Worm (Caenorhabditis elegans) whole organism, L4 larva: ENCODE results near the gene prx-10.
A peak's percentile ranks its signal among the peaks of the same experiment; 100 is the strongest.

ENCODE experiments used
- D1046.2 ChIP-seq: fragments of 200-800 bp; sonication (Bioruptor generic); IDR thresholded peaks from 2 replicates; pipeline ENCODE4 v1.3.6; 2022; ENCODE audit warnings: missing genetic modification characterization, missing compliant biosample characterization
- F37D6.2 ChIP-seq: sonication (generic microtip); optimal IDR thresholded peaks from 2 replicates; lab custom pipeline; 2016; ENCODE audit warnings: mild to moderate bottlenecking, missing genetic modification characterization, missing compliant biosample characterization
- T20F7.1 ChIP-seq: fragments of 200-800 bp; sonication (Bioruptor generic); optimal IDR thresholded peaks from 2 replicates; lab custom pipeline; 2018; ENCODE audit warnings: mild to moderate bottlenecking, missing genetic modification characterization, missing compliant biosample characterization
- Y105C5A.15 ChIP-seq: fragments of 200-800 bp; sonication (Bioruptor generic); IDR thresholded peaks from 2 replicates; pipeline ENCODE4 v1.3.6; 2022; ENCODE audit warnings: missing genetic modification characterization, missing compliant biosample characterization
- Y5F2A.4 ChIP-seq: fragments of 200-800 bp; sonication (Bioruptor generic); optimal IDR thresholded peaks from 2 replicates; lab custom pipeline; 2018; ENCODE audit warnings: mild to moderate bottlenecking, missing genetic modification characterization, missing compliant biosample characterization
- ama-1 ChIP-seq: fragments of 150-350 bp; optimal IDR thresholded peaks from 2 replicates; lab custom pipeline; 2014; ENCODE audit warnings: inconsistent platforms, mixed read lengths
- ceh-20 ChIP-seq: fragments of 200-800 bp; sonication (Bioruptor generic); IDR thresholded peaks from 2 replicates; pipeline ENCODE4 v1.3.6; 2022; ENCODE audit warnings: missing genetic modification reagents, missing genetic modification characterization, missing compliant biosample characterization
- ceh-44 ChIP-seq: fragments of 200-800 bp; sonication (Bioruptor generic); IDR thresholded peaks from 2 replicates; pipeline ENCODE4 v1.3.6; 2022; ENCODE audit warnings: missing genetic modification reagents, missing genetic modification characterization, missing compliant biosample characterization
- ceh-82 ChIP-seq: sonication (generic microtip); optimal IDR thresholded peaks from 2 replicates; lab custom pipeline; 2017; ENCODE audit warnings: missing biosample characterization, missing genetic modification characterization
- ces-1 ChIP-seq: fragments of 150-350 bp; sonication (generic microtip); optimal IDR thresholded peaks from 4 replicates; lab custom pipeline; 2014; ENCODE audit warnings: missing biosample characterization, missing genetic modification reagents, missing genetic modification characterization
- daf-16 ChIP-seq, 3 experiments: sonication (generic microtip); optimal IDR thresholded peaks; 2 replicates each; lab custom pipeline; 2016 to 2017; ENCODE audit warnings: missing genetic modification characterization in 3 of 3, missing genetic modification reagents in 3 of 3, mild to moderate bottlenecking in 2 of 3, missing compliant biosample characterization in 2 of 3, missing biosample characterization in 1 of 3, moderate library complexity in 1 of 3
- daf-8 ChIP-seq: fragments of 200-800 bp; sonication (Bioruptor generic); IDR thresholded peaks from 2 replicates; pipeline ENCODE4 v1.3.6; 2022; ENCODE audit warnings: missing genetic modification characterization, missing compliant biosample characterization
- dmd-6 ChIP-seq: fragments of 200-800 bp; sonication (Bioruptor generic); IDR thresholded peaks from 2 replicates; pipeline ENCODE4 v1.3.6; 2022; ENCODE audit warnings: missing genetic modification reagents, missing genetic modification characterization, missing compliant biosample characterization
- dpl-1 ChIP-seq: fragments of 150-350 bp; optimal IDR thresholded peaks from 2 replicates; lab custom pipeline; 2014; ENCODE audit warnings: missing biosample characterization, missing genetic modification reagents, missing genetic modification characterization
- duxl-1 ChIP-seq: sonication (generic microtip); optimal IDR thresholded peaks from 2 replicates; lab custom pipeline; 2016; ENCODE audit warnings: mild to moderate bottlenecking, missing genetic modification characterization, moderate library complexity, missing compliant biosample characterization; ENCODE audit not compliant: poor library complexity
- dve-1 ChIP-seq: sonication (generic microtip); optimal IDR thresholded peaks from 2 replicates; lab custom pipeline; 2017; ENCODE audit warnings: antibody characterized with exemption, mild to moderate bottlenecking, missing genetic modification characterization, missing compliant biosample characterization; ENCODE audit not compliant: insufficient read depth
- gei-8 ChIP-seq: fragments of 200-800 bp; sonication (Bioruptor generic); optimal IDR thresholded peaks from 2 replicates; lab custom pipeline; 2018; ENCODE audit warnings: mild to moderate bottlenecking, missing genetic modification characterization, missing compliant biosample characterization
- hif-1 ChIP-seq, 2 experiments: sonication (generic microtip); optimal IDR thresholded peaks; 2 replicates each; lab custom pipeline; 2016 to 2017; ENCODE audit warnings: missing compliant biosample characterization in 2 of 2, missing genetic modification characterization in 2 of 2, missing genetic modification reagents in 2 of 2, missing genotype in 2 of 2, mild to moderate bottlenecking in 1 of 2
- hlh-11 ChIP-seq: fragments of 200-800 bp; sonication (Bioruptor generic); optimal IDR thresholded peaks from 2 replicates; lab custom pipeline; 2018; ENCODE audit warnings: mild to moderate bottlenecking, missing genetic modification characterization, missing compliant biosample characterization
- hlh-30 ChIP-seq: sonication (generic microtip); optimal IDR thresholded peaks from 2 replicates; lab custom pipeline; 2017; ENCODE audit warnings: antibody characterized with exemption, mild to moderate bottlenecking, missing genetic modification characterization, missing compliant biosample characterization; ENCODE audit not compliant: insufficient read depth
- hmg-1.1 ChIP-seq: fragments of 200-800 bp; sonication (Bioruptor generic); IDR thresholded peaks from 2 replicates; pipeline ENCODE4 v1.3.6; 2022; ENCODE audit warnings: missing genetic modification reagents, missing genetic modification characterization, missing compliant biosample characterization
- lim-7 ChIP-seq: fragments of 200-800 bp; sonication (Bioruptor generic); IDR thresholded peaks from 2 replicates; pipeline ENCODE4 v1.3.6; 2022; ENCODE audit warnings: missing genetic modification characterization, missing compliant biosample characterization
- lin-29 ChIP-seq: fragments of 200-800 bp; sonication (Bioruptor generic); IDR thresholded peaks from 2 replicates; pipeline ENCODE4 v1.3.6; 2022; ENCODE audit warnings: missing genetic modification reagents, missing genetic modification characterization, missing compliant biosample characterization
- lir-3 ChIP-seq: sonication (generic microtip); optimal IDR thresholded peaks from 2 replicates; lab custom pipeline; 2016; ENCODE audit warnings: mild to moderate bottlenecking, missing genetic modification characterization, missing compliant biosample characterization
- madf-9 ChIP-seq: fragments of 200-800 bp; sonication (Bioruptor generic); conservative IDR thresholded peaks from 2 replicates; pipeline ENCODE4 v1.3.6; 2022; ENCODE audit warnings: missing genetic modification reagents, missing genetic modification characterization, missing compliant biosample characterization
- mdl-1 ChIP-seq, 2 experiments: fragments of 150-350 bp in 1 of 2; sonication (generic microtip) in 1 of 2; optimal IDR thresholded peaks; 2 replicates each; lab custom pipeline; 2014 to 2017; ENCODE audit warnings: missing biosample characterization in 2 of 2, missing genetic modification characterization in 2 of 2
- mep-1 ChIP-seq: fragments of 150-350 bp; sonication (generic microtip); optimal IDR thresholded peaks from 3 replicates; lab custom pipeline; 2014; ENCODE audit warnings: missing biosample characterization, missing genetic modification characterization
- mxl-2 ChIP-seq: fragments of 200-800 bp; sonication (Bioruptor generic); conservative IDR thresholded peaks from 2 replicates; pipeline ENCODE4 v1.3.6; 2022; ENCODE audit warnings: missing genetic modification reagents, missing genetic modification characterization, missing compliant biosample characterization
- nhr-111 ChIP-seq: fragments of 200-800 bp; sonication (Bioruptor generic); optimal IDR thresholded peaks from 2 replicates; lab custom pipeline; 2018; ENCODE audit warnings: mild to moderate bottlenecking, missing genetic modification characterization, missing compliant biosample characterization
- nhr-28 ChIP-seq: fragments of 150-350 bp; optimal IDR thresholded peaks from 2 replicates; lab custom pipeline; 2014; ENCODE audit warnings: missing biosample characterization, missing genetic modification characterization
- nhr-6 ChIP-seq: fragments of 150-350 bp; optimal IDR thresholded peaks from 2 replicates; lab custom pipeline; 2014; ENCODE audit warnings: missing biosample characterization, missing genetic modification characterization
- nhr-76 ChIP-seq: fragments of 150-350 bp; optimal IDR thresholded peaks from 2 replicates; lab custom pipeline; 2014; ENCODE audit warnings: missing biosample characterization, missing genetic modification characterization
- nhr-77 ChIP-seq: fragments of 150-350 bp; optimal IDR thresholded peaks from 2 replicates; lab custom pipeline; 2014; ENCODE audit warnings: missing biosample characterization, missing genetic modification characterization
- pha-4 ChIP-seq, 2 experiments: fragments of 150-350 bp in 1 of 2; fragments of 200-800 bp in 1 of 2; sonication (Bioruptor generic) in 1 of 2; IDR thresholded peaks in 1 of 2; optimal IDR thresholded peaks in 1 of 2; 2 replicates each; pipeline versions ENCODE4 v1.3.6 to Lab custom; 2014 to 2022; ENCODE audit warnings: missing genetic modification characterization in 2 of 2, missing genetic modification reagents in 2 of 2, missing biosample characterization in 1 of 2, missing compliant biosample characterization in 1 of 2
- pqm-1 ChIP-seq: sonication (generic microtip); optimal IDR thresholded peaks from 2 replicates; lab custom pipeline; 2017; ENCODE audit warnings: missing biosample characterization, missing genetic modification characterization
- snpc-4 ChIP-seq: fragments of 150-350 bp; optimal IDR thresholded peaks from 2 replicates; lab custom pipeline; 2014; ENCODE audit warnings: missing biosample characterization, missing genetic modification characterization
- tag-97 ChIP-seq: fragments of 200-800 bp; sonication (Bioruptor generic); IDR thresholded peaks from 2 replicates; pipeline ENCODE4 v1.3.6; 2022; ENCODE audit warnings: missing genetic modification characterization, missing compliant biosample characterization
- tra-1 ChIP-seq: fragments of 200-800 bp; sonication (Bioruptor generic); IDR thresholded peaks from 2 replicates; pipeline ENCODE4 v1.3.6; 2022; ENCODE audit warnings: missing genetic modification reagents, missing genetic modification characterization, missing compliant biosample characterization
- unc-62 ChIP-seq, 3 experiments: fragments of 150-350 bp in 1 of 3; sonication (generic microtip); optimal IDR thresholded peaks in 2 of 3; peaks in 1 of 3; 1 replicate in 1 of 3; 2 replicates in 2 of 3; lab custom pipeline; 2014 to 2017; ENCODE audit warnings: missing biosample characterization in 3 of 3, missing genetic modification characterization in 3 of 3, missing genetic modification reagents in 3 of 3, missing genotype in 1 of 3
- zag-1 ChIP-seq: fragments of 150-350 bp; optimal IDR thresholded peaks from 2 replicates; lab custom pipeline; 2014; ENCODE audit warnings: missing biosample characterization, missing genetic modification characterization
- zfp-2 ChIP-seq: sonication (generic microtip); optimal IDR thresholded peaks from 2 replicates; lab custom pipeline; 2016; ENCODE audit warnings: mild to moderate bottlenecking, missing genetic modification characterization, missing compliant biosample characterization
- ztf-11 ChIP-seq: fragments of 150-350 bp; optimal IDR thresholded peaks from 2 replicates; lab custom pipeline; 2014; ENCODE audit warnings: missing biosample characterization, missing genetic modification characterization
- ztf-7 ChIP-seq: fragments of 150-350 bp; optimal IDR thresholded peaks from 2 replicates; lab custom pipeline; 2014; ENCODE audit warnings: missing biosample characterization, missing genetic modification characterization

prx-10 gene

DNA sequence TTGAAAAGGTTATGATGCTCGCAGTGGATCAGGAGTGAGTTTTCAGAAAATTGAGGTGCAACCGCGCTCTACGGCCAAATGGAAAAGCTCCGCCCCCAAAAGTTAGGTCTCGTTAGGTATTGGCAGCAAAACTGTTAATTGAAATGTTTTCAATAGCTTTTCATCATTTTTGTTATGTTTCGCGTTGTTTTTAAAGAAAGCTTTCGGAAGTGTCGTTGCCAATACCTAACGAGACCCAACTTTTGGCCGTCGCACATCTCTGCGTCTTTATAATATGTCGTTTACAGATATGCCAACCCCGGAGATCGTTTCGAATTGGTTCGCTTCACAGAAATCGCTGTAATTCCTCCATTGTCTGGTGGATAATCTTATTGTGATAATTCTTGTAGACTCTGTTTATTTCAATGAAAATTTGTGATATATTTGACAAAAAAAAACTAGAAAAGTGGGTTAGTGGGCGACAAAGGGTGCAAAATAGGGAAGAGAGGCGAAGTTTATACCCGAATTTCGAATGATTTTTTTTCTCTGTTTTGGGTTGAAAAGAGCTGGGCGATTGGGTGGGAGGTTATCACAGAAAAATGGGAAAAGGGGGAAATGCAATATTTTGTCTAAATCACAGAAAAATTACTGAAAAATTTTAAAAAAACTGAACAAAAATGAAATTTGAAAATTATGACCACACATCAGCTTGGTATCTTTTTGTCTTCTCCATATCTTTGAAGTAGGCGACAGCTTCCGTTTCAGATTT lies 39.7 kb upstream of the prx-10 start (continued):
- TF ChIP-seq daf-16 (GFP tag; optimal IDR thresholded peaks at IDR 0.05; lab: Kevin White, UChicago): no peak
- peak; percentile 54 for TF ChIP-seq daf-16 (tag; optimal IDR thresholded peaks at IDR 0.05; lab: Kevin White, UChicago)
- TF ChIP-seq daf-8 (GFP tag; lab: Robert Waterston, UW): no peak
- TF ChIP-seq ces-1: no peak
- TF ChIP-seq nhr-6 (tag; lab: Kevin White, UChicago): peak; percentile 38
- TF ChIP-seq F37D6.2 (tag; lab: Kevin White, UChicago): no peak
- TF ChIP-seq gei-8: peak; percentile 34
- TF ChIP-seq nhr-77 (tag; lab: Kevin White, UChicago): peak; percentile 0
- peak; percentile 61 for TF ChIP-seq dve-1 (tag; lab: Kevin White, UChicago)
- TF ChIP-seq Y105C5A.15 (GFP tag; lab: Robert Waterston, UW): no peak
- TF ChIP-seq, all 104 proteins: peak for 28

DNA sequence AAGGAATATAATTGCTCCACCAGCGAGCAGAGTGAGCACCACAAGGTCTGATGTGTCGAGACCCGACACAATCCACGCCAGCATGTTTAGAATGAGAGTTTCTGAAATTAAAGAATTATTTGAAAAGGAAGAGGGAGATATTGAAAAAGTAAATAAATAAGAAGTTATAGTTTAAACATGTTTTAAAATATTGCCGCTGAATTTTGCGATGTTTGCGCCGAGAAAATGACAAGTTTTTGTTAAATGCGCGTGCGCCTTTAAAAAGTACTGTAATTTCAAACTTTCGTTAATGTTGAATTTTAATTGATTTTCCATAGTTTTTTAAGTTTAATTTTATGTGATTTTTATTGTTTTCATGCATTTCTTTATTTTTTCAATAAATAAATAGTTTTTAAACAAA lies 36.6 kb upstream of the prx-10 start, which contains the start of gene emb-8:
Gene emb-8 (minus strand): TSS at position 101 of the 400 bp plus-strand sequence.
- TF ChIP-seq ces-1: no peak
- 0 out of 2 replicates have a peak, but pooled peaks have one; percentile 31 for TF ChIP-seq pha-4 (GFP tag; IDR thresholded peaks at IDR 0.05; lab: Robert Waterston, UW)
- TF ChIP-seq pha-4 (tag; optimal IDR thresholded peaks at IDR 0.05; lab: Kevin White, UChicago): no peak

DNA sequence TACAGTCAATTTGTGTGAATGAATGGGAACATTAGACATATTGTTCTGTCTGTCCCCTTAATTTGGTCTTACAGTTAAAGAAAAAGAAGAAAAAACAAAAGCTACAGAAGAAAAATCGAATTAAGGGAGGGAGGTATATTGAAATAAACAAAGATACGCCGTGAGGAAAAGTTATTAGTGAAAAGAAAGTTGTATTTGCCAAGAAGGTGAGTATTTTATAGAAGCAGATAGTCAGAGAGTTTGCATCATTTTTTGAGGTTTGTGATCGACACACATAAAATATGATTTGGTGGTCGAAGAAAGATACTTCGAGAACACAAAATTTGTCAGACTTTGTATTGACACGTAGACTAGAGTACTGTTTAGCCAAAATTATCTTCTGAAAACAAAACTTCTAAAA lies 35.9 kb upstream of the prx-10 start:
- TF ChIP-seq mxl-2 (GFP tag; lab: Robert Waterston, UW) (no peak), dpl-1 (GFP tag; lab: Kevin White, UChicago) (no peak), hif-1 (tag; optimal IDR thresholded peaks at IDR 0.05; lab: Kevin White, UChicago) (peak in 1 of 2 experiments; percentile 44), zag-1 (tag; lab: Kevin White, UChicago) (no peak), ceh-20 (GFP tag; lab: Robert Waterston, UW) (no peak), duxl-1 (tag; lab: Kevin White, UChicago) (no peak), ama-1 (lab: Kevin White, UChicago) (no peak), nhr-28 (tag; lab: Kevin White, UChicago) (peak; percentile 96), F37D6.2 (tag; lab: Kevin White, UChicago) (no peak), nhr-76 (tag; lab: Kevin White, UChicago) (no peak), zfp-2 (tag; lab: Kevin White, UChicago) (no peak), mdl-1 (tag; optimal IDR thresholded peaks at IDR 0.05; lab: Kevin White, UChicago) (no peak), ceh-44 (GFP tag; lab: Robert Waterston, UW) (no peak), snpc-4 (tag; lab: Kevin White, UChicago) (no peak), Y105C5A.15 (GFP tag; lab: Robert Waterston, UW) (no peak), Y5F2A.4 (GFP tag; lab: Kevin White, UChicago) (no peak), daf-16 (GFP tag; optimal IDR thresholded peaks at IDR 0.05; lab: Kevin White, UChicago) (no peak), daf-16 (tag; optimal IDR thresholded peaks at IDR 0.05; lab: Kevin White, UChicago) (peak; percentile 13), hmg-1.1 (no peak), unc-62 (GFP tag; optimal IDR thresholded peaks at IDR 0.05 in 1 of 2; lab: Kevin White, UChicago) (peak in 1 of 2 experiments; percentile 38), unc-62 (tag; optimal IDR thresholded peaks at IDR 0.05; lab: Kevin White, UChicago) (no peak), dve-1 (tag; lab: Kevin White, UChicago) (peak; percentile 60), ztf-11 (tag; lab: Kevin White, UChicago) (no peak), lim-7 (GFP tag; lab: Robert Waterston, UW) (0 out of 2 replicates have a peak, but pooled peaks have one; percentile 34), tra-1 (GFP tag; lab: Robert Waterston, UW) (no peak), hlh-30 (tag; lab: Kevin White, UChicago) (no peak), lin-29 (GFP tag; lab: Robert Waterston, UW) (no peak), nhr-111 (GFP tag; lab: Kevin White, UChicago) (no peak), tag-97 (GFP tag; lab: Robert Waterston, UW) (no peak), pqm-1 (tag; lab: Kevin White, UChicago) (peak; percentile 75), daf-8 (GFP tag; lab: Robert Waterston, UW) (no peak), madf-9 (GFP tag; lab: Robert Waterston, UW) (no peak), mep-1 (tag; lab: Kevin White, UChicago) (peak; percentile 8), ztf-7 (tag; lab: Kevin White, UChicago) (peak; percentile 4), lir-3 (tag; lab: Kevin White, UChicago) (no peak), D1046.2 (GFP tag; lab: Robert Waterston, UW) (no peak), T20F7.1 (GFP tag; lab: Kevin White, UChicago) (peak; percentile 19), hlh-11 (tag; lab: Kevin White, UChicago) (no peak), nhr-77 (tag; lab: Kevin White, UChicago) (peak; percentile 71), ceh-82 (tag; lab: Kevin White, UChicago) (no peak), dmd-6 (GFP tag; lab: Robert Waterston, UW) (peak; percentile 34; the same call in 1 of the 2 replicates)
